Worm (Caenorhabditis elegans) whole organism, L2 larva: ENCODE results near the gene nhr-39.

Experiments
- ceh-82 ChIP-seq: fragments of 150-350 bp; optimal IDR thresholded peaks from 2 replicates; lab custom pipeline; 2014; ENCODE audit warnings: missing biosample characterization, missing genetic modification characterization
- elt-1 ChIP-seq: fragments of 150-350 bp; optimal IDR thresholded peaks from 2 replicates; lab custom pipeline; 2014; ENCODE audit warnings: missing biosample characterization, missing genetic modification characterization
- lin-39 ChIP-seq: fragments of 150-350 bp; optimal IDR thresholded peaks from 2 replicates; lab custom pipeline; 2014; ENCODE audit warnings: missing biosample characterization, missing genetic modification reagents, missing genetic modification characterization
- mdl-1 ChIP-seq, 2 experiments: fragments of 150-350 bp in 1 of 2; sonication (generic microtip) in 1 of 2; optimal IDR thresholded peaks; 2 replicates each; lab custom pipeline; 2017; ENCODE audit warnings: missing biosample characterization in 2 of 2, missing genetic modification characterization in 2 of 2
- nhr-10 ChIP-seq: sonication (generic microtip); optimal IDR thresholded peaks from 2 replicates; lab custom pipeline; 2017; ENCODE audit warnings: missing biosample characterization, missing genetic modification characterization
- nhr-237 ChIP-seq: fragments of 150-350 bp; optimal IDR thresholded peaks from 2 replicates; lab custom pipeline; 2014; ENCODE audit warnings: missing biosample characterization, missing genetic modification characterization
- unc-62 ChIP-seq: fragments of 150-350 bp; optimal IDR thresholded peaks from 2 replicates; lab custom pipeline; 2014; ENCODE audit warnings: missing biosample characterization, missing genetic modification reagents, missing genetic modification characterization

- TF ChIP-seq ceh-82 (tag; lab: Kevin White, UChicago) = no peak
- TF ChIP-seq mdl-1 (tag; optimal IDR thresholded peaks at IDR 0.05; lab: Kevin White, UChicago) = no peak
- TF ChIP-seq nhr-237 (tag; lab: Kevin White, UChicago) = no peak
- TF ChIP-seq unc-62 = no peak
- TF ChIP-seq elt-1 (tag; lab: Kevin White, UChicago) = no peak
- TF ChIP-seq lin-39 (tag; lab: Kevin White, UChicago) = no peak
- TF ChIP-seq nhr-10 = no peak
Observed at ce11 chrV:9346804-9347203, 43.7 kb downstream of the nhr-39 start, which contains the start of the genes K07B1.7 and try-5.
